Worm (Caenorhabditis elegans) whole organism, late embryonic: ENCODE data around the gene smc-5.

Experiments
- C08G9.2 ChIP-seq: sonication (generic microtip); optimal IDR thresholded peaks from 2 replicates; lab custom pipeline; 2016; ENCODE audit warnings: mild to moderate bottlenecking, missing genetic modification characterization, moderate library complexity, missing compliant biosample characterization
- C38D4.7 ChIP-seq: fragments of 200-800 bp; sonication (Bioruptor generic); optimal IDR thresholded peaks from 2 replicates; lab custom pipeline; 2018; ENCODE audit warnings: mild to moderate bottlenecking, missing genetic modification characterization, moderate library complexity, missing compliant biosample characterization
- F13H6.1 ChIP-seq: sonication (generic microtip); optimal IDR thresholded peaks from 2 replicates; lab custom pipeline; 2016; ENCODE audit warnings: missing genetic modification characterization, missing compliant biosample characterization
- K02D7.2 ChIP-seq: sonication (generic microtip); optimal IDR thresholded peaks from 2 replicates; lab custom pipeline; 2017; ENCODE audit warnings: mild to moderate bottlenecking, missing genetic modification characterization, missing compliant biosample characterization
- T23F11.4 ChIP-seq: fragments of 200-800 bp; sonication (Bioruptor generic); optimal IDR thresholded peaks from 2 replicates; lab custom pipeline; 2018; ENCODE audit warnings: mild to moderate bottlenecking, missing genetic modification characterization, missing compliant biosample characterization
- Y22D7AL.16 ChIP-seq: sonication (generic microtip); optimal IDR thresholded peaks from 2 replicates; lab custom pipeline; 2016; ENCODE audit warnings: missing genetic modification characterization, missing compliant biosample characterization
- ama-1 ChIP-seq: fragments of 150-350 bp; optimal IDR thresholded peaks from 2 replicates; lab custom pipeline; 2014
- ceh-14 ChIP-seq: sonication (generic microtip); optimal IDR thresholded peaks from 2 replicates; lab custom pipeline; 2016; ENCODE audit warnings: missing genotype, missing genetic modification characterization, missing compliant biosample characterization
- ceh-2 ChIP-seq: sonication (generic microtip); optimal IDR thresholded peaks from 2 replicates; lab custom pipeline; 2016; ENCODE audit warnings: missing genotype, missing genetic modification characterization, missing compliant biosample characterization
- ceh-24 ChIP-seq: sonication (generic microtip); optimal IDR thresholded peaks from 2 replicates; lab custom pipeline; 2016; ENCODE audit warnings: mild to moderate bottlenecking, missing genetic modification characterization, missing compliant biosample characterization
- ceh-30 ChIP-seq: fragments of 150-350 bp; optimal IDR thresholded peaks from 2 replicates; lab custom pipeline; 2014; ENCODE audit warnings: missing biosample characterization, missing genetic modification characterization
- ceh-31 ChIP-seq: sonication (generic microtip); optimal IDR thresholded peaks from 2 replicates; lab custom pipeline; 2016; ENCODE audit warnings: missing genetic modification characterization, missing compliant biosample characterization
- ceh-34 ChIP-seq: sonication (generic microtip); optimal IDR thresholded peaks from 2 replicates; lab custom pipeline; 2016; ENCODE audit warnings: mild to moderate bottlenecking, missing genetic modification characterization, missing compliant biosample characterization
- ceh-48 ChIP-seq: sonication (generic microtip); optimal IDR thresholded peaks from 2 replicates; lab custom pipeline; 2016; ENCODE audit warnings: missing genetic modification characterization, inconsistent platforms, missing compliant biosample characterization
- ceh-9 ChIP-seq: sonication (generic microtip); optimal IDR thresholded peaks from 2 replicates; lab custom pipeline; 2016; ENCODE audit warnings: mild to moderate bottlenecking, missing genetic modification characterization, inconsistent platforms, missing compliant biosample characterization
- che-1 ChIP-seq: sonication (generic microtip); optimal IDR thresholded peaks from 2 replicates; lab custom pipeline; 2016; ENCODE audit warnings: mild to moderate bottlenecking, missing genetic modification characterization, missing compliant biosample characterization
- dmd-4 ChIP-seq: sonication (generic microtip); optimal IDR thresholded peaks from 2 replicates; lab custom pipeline; 2016; ENCODE audit warnings: borderline replicate concordance, missing genetic modification characterization, missing compliant biosample characterization
- dve-1 ChIP-seq: sonication (generic microtip); optimal IDR thresholded peaks from 2 replicates; lab custom pipeline; 2017; ENCODE audit warnings: antibody characterized with exemption, mild to moderate bottlenecking, missing genetic modification characterization, missing compliant biosample characterization
- elt-2 ChIP-seq: sonication (generic microtip); optimal IDR thresholded peaks from 2 replicates; lab custom pipeline; 2016; ENCODE audit warnings: missing genetic modification reagents, missing genetic modification characterization, missing compliant biosample characterization
- elt-4 ChIP-seq: sonication (generic microtip); optimal IDR thresholded peaks from 2 replicates; lab custom pipeline; 2016; ENCODE audit warnings: missing genetic modification characterization, missing compliant biosample characterization
- ets-4 ChIP-seq: sonication (generic microtip); optimal IDR thresholded peaks from 2 replicates; lab custom pipeline; 2016; ENCODE audit warnings: missing genetic modification characterization, missing compliant biosample characterization
- eyg-1 ChIP-seq: sonication (generic microtip); optimal IDR thresholded peaks from 2 replicates; lab custom pipeline; 2016; ENCODE audit warnings: missing genotype, missing genetic modification characterization, missing compliant biosample characterization
- fax-1 ChIP-seq: sonication (generic microtip); optimal IDR thresholded peaks from 2 replicates; lab custom pipeline; 2016; ENCODE audit warnings: missing genotype, missing genetic modification characterization, missing compliant biosample characterization
- fkh-6 ChIP-seq: sonication (generic microtip); optimal IDR thresholded peaks from 2 replicates; lab custom pipeline; 2016; ENCODE audit warnings: missing genetic modification characterization, missing compliant biosample characterization
- gmeb-2 ChIP-seq: sonication (generic microtip); optimal IDR thresholded peaks from 2 replicates; lab custom pipeline; 2016; ENCODE audit warnings: missing genetic modification characterization, inconsistent platforms, missing compliant biosample characterization
- hlh-13 ChIP-seq: fragments of 200-800 bp; sonication (Bioruptor generic); optimal IDR thresholded peaks from 2 replicates; lab custom pipeline; 2018; ENCODE audit warnings: mild to moderate bottlenecking, missing genetic modification characterization, missing compliant biosample characterization
- hlh-15 ChIP-seq: sonication (generic microtip); optimal IDR thresholded peaks from 2 replicates; lab custom pipeline; 2016; ENCODE audit warnings: missing genetic modification characterization, missing compliant biosample characterization
- hlh-6 ChIP-seq: sonication (generic microtip); optimal IDR thresholded peaks from 2 replicates; lab custom pipeline; 2016; ENCODE audit warnings: missing genotype, missing genetic modification characterization, missing compliant biosample characterization
- nfya-1 ChIP-seq: sonication (generic microtip); optimal IDR thresholded peaks from 2 replicates; lab custom pipeline; 2017; ENCODE audit warnings: missing genetic modification characterization, mild to moderate bottlenecking, missing compliant biosample characterization, antibody characterized with exemption, moderate library complexity
- nhr-11 ChIP-seq: fragments of 150-350 bp; optimal IDR thresholded peaks from 2 replicates; lab custom pipeline; 2014; ENCODE audit warnings: missing biosample characterization, missing genetic modification characterization
- nhr-232 ChIP-seq: sonication (generic microtip); optimal IDR thresholded peaks from 2 replicates; lab custom pipeline; 2016; ENCODE audit warnings: missing genetic modification characterization, missing compliant biosample characterization
- npax-4 ChIP-seq: sonication (generic microtip); optimal IDR thresholded peaks from 2 replicates; lab custom pipeline; 2016; ENCODE audit warnings: missing genetic modification characterization, missing compliant biosample characterization
- odd-2 ChIP-seq: sonication (generic microtip); optimal IDR thresholded peaks from 2 replicates; lab custom pipeline; 2017; ENCODE audit warnings: antibody characterized with exemption, mild to moderate bottlenecking, missing genetic modification characterization, missing compliant biosample characterization
- pag-3 ChIP-seq: sonication (generic microtip); optimal IDR thresholded peaks from 2 replicates; lab custom pipeline; 2016; ENCODE audit warnings: missing compliant biosample characterization, missing genetic modification characterization, borderline replicate concordance
- pax-1 ChIP-seq: fragments of 150-350 bp; optimal IDR thresholded peaks from 2 replicates; lab custom pipeline; 2014; ENCODE audit warnings: missing biosample characterization, missing genetic modification characterization
- pha-4 ChIP-seq: fragments of 150-350 bp; optimal IDR thresholded peaks from 2 replicates; lab custom pipeline; 2018; ENCODE audit warnings: missing biosample characterization, missing genetic modification reagents, missing genetic modification characterization
- pqm-1 ChIP-seq: sonication (generic microtip); optimal IDR thresholded peaks from 2 replicates; lab custom pipeline; 2016; ENCODE audit warnings: missing genetic modification characterization, missing compliant biosample characterization
- ref-2 ChIP-seq: sonication (generic microtip); optimal IDR thresholded peaks from 2 replicates; lab custom pipeline; 2016; ENCODE audit warnings: missing genetic modification characterization, missing compliant biosample characterization
- sdc-2 ChIP-seq: sonication (generic microtip); optimal IDR thresholded peaks from 2 replicates; lab custom pipeline; 2016; ENCODE audit warnings: missing genotype, missing genetic modification characterization, missing compliant biosample characterization
- sox-2 ChIP-seq: fragments of 200-800 bp; sonication (Bioruptor generic); IDR thresholded peaks from 2 replicates; pipeline ENCODE4 v1.3.6; 2022; ENCODE audit warnings: missing genetic modification reagents, missing genetic modification characterization, missing compliant biosample characterization
- sox-4 ChIP-seq: sonication (generic microtip); optimal IDR thresholded peaks from 2 replicates; lab custom pipeline; 2017; ENCODE audit warnings: mild to moderate bottlenecking, missing genetic modification characterization, inconsistent platforms, missing compliant biosample characterization
- syd-9 ChIP-seq: sonication (generic microtip); optimal IDR thresholded peaks from 2 replicates; lab custom pipeline; 2016; ENCODE audit warnings: mild to moderate bottlenecking, missing genetic modification characterization, moderate library complexity, missing compliant biosample characterization
- tbx-2 ChIP-seq: sonication (generic microtip); optimal IDR thresholded peaks from 2 replicates; lab custom pipeline; 2016; ENCODE audit warnings: missing genetic modification characterization, missing compliant biosample characterization
- ttx-3 ChIP-seq: sonication (generic microtip); optimal IDR thresholded peaks from 2 replicates; lab custom pipeline; 2016; ENCODE audit warnings: missing genetic modification reagents, missing genetic modification characterization, missing compliant biosample characterization
- unc-3 ChIP-seq, 2 experiments: fragments of 200-800 bp in 1 of 2; sonication (Bioruptor generic) in 1 of 2; sonication (generic microtip) in 1 of 2; conservative IDR thresholded peaks in 1 of 2; optimal IDR thresholded peaks in 1 of 2; 2 replicates each; pipeline versions ENCODE4 v1.3.6 to Lab custom; 2016 to 2022; ENCODE audit warnings: missing compliant biosample characterization in 2 of 2, missing genetic modification characterization in 2 of 2, missing genetic modification reagents in 1 of 2
- zip-5 ChIP-seq: sonication (generic microtip); optimal IDR thresholded peaks from 2 replicates; lab custom pipeline; 2016; ENCODE audit warnings: missing genetic modification characterization, missing compliant biosample characterization
- ztf-16 ChIP-seq: sonication (generic microtip); optimal IDR thresholded peaks from 2 replicates; lab custom pipeline; 2017; ENCODE audit warnings: missing genetic modification characterization, missing compliant biosample characterization

smc-5 gene

DNA sequence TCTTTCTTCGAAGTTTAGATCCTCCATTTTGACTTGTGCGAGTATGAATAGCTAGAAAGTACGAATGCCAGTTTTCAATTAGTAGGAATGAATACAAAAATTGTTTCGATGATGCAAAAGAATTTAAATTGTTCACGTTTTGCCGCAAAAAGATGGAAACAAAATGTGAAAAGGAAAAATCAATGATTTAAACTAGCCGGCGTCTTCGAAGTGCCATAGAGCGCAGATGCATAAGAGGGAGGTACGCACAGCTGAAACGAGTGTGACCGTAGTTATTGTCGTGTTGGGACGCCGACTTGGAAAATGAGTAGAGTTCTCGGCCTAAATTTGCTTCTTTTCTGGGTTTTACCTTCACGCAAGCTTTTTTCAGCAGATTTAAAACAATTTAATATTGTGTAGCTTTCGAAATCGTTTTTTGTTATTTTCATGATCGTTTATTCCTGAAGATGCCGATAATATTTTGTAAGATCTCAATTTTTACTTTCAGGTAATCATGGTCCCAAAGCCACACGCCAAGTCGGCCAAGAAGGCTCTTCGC is 6.7 kb upstream of the smc-5 start, which contains the start of the genes ify-1 and rpl-22 (continued):
- TF ChIP-seq nhr-11 (tag; lab: Kevin White, UChicago) (no peak), ceh-30 (tag; lab: Kevin White, UChicago) (peak; percentile 66), pqm-1 (tag; lab: Kevin White, UChicago) (peak; percentile 36), syd-9 (tag; lab: Kevin White, UChicago) (no peak), hlh-15 (tag; lab: Kevin White, UChicago) (no peak), ceh-34 (tag; lab: Kevin White, UChicago) (peak; percentile 51), T23F11.4 (GFP tag; lab: Kevin White, UChicago) (no peak), gmeb-2 (no peak), dve-1 (tag; lab: Kevin White, UChicago) (peak; percentile 82), ceh-24 (tag; lab: Kevin White, UChicago) (no peak), hlh-6 (no peak), ceh-9 (tag; lab: Kevin White, UChicago) (no peak), ceh-2 (tag; lab: Kevin White, UChicago) (peak; percentile 16), ceh-31 (peak; percentile 87), nfya-1 (tag; lab: Kevin White, UChicago) (peak; percentile 97), ref-2 (tag; lab: Kevin White, UChicago) (peak; percentile 71)

DNA sequence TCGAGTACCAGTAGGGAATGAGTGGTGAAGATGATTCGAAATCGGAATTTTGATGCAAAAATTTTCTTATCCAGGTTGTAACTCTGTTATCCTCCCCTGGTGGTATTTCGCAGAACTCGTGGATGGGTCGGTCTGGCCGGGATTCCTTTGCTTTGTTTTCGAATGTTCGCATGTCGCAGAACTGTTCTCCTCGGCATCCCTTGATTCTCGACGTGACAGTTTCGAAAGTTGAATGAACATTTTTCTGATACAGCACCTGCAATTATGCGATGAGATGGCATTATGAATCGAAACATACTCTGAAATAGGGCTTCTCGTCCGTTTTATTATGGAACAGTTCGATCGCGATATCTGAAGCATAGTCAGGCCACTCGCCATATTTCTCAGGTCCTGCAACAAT is 5.7 kb upstream of the smc-5 start:
- no peak for TF ChIP-seq ceh-48
- no peak for TF ChIP-seq elt-4 (tag; lab: Kevin White, UChicago)
- TF ChIP-seq K02D7.2, result no peak
- no peak for TF ChIP-seq ceh-34 (tag; lab: Kevin White, UChicago)
- no peak for TF ChIP-seq fkh-6 (tag; lab: Kevin White, UChicago)
- TF ChIP-seq syd-9 (tag; lab: Kevin White, UChicago), result no peak
- TF ChIP-seq dve-1 (tag; lab: Kevin White, UChicago), result no peak
- TF ChIP-seq zip-5 (tag; lab: Kevin White, UChicago), result no peak
- TF ChIP-seq ceh-31, result no peak

- TF ChIP-seq sox-2 (GFP tag; lab: Robert Waterston, UW) (no peak), ttx-3 (tag; lab: Kevin White, UChicago) (peak; percentile 12), odd-2 (tag; lab: Kevin White, UChicago) (no peak), tbx-2 (tag; lab: Kevin White, UChicago) (no peak), sox-4 (peak; percentile 9), ama-1 (lab: Kevin White, UChicago) (no peak), unc-3 (GFP tag; conservative IDR thresholded peaks at IDR 0.05; lab: Robert Waterston, UW) (no peak), unc-3 (tag; optimal IDR thresholded peaks at IDR 0.05; lab: Kevin White, UChicago) (no peak), pha-4 (tag; lab: Kevin White, UChicago) (no peak), fax-1 (tag; lab: Kevin White, UChicago) (peak; percentile 3), sdc-2 (tag; lab: Kevin White, UChicago) (no peak), ref-2 (tag; lab: Kevin White, UChicago) (no peak), F13H6.1 (tag; lab: Kevin White, UChicago) (no peak), ztf-16 (tag; lab: Kevin White, UChicago) (peak; percentile 44), nhr-11 (tag; lab: Kevin White, UChicago) (no peak), pag-3 (tag; lab: Kevin White, UChicago) (no peak), ceh-2 (tag; lab: Kevin White, UChicago) (no peak), elt-2 (peak; percentile 96), ceh-34 (tag; lab: Kevin White, UChicago) (no peak), pax-1 (no peak), C38D4.7 (GFP tag; lab: Kevin White, UChicago) (no peak), nhr-232 (peak; percentile 35), zip-5 (tag; lab: Kevin White, UChicago) (no peak), hlh-15 (tag; lab: Kevin White, UChicago) (no peak), ceh-24 (tag; lab: Kevin White, UChicago) (no peak), Y22D7AL.16 (no peak), eyg-1 (tag; lab: Kevin White, UChicago) (no peak), fkh-6 (tag; lab: Kevin White, UChicago) (no peak), ceh-14 (no peak), ceh-31 (no peak), hlh-6 (peak; percentile 33), C08G9.2 (tag; lab: Kevin White, UChicago) (no peak), che-1 (peak; percentile 46), hlh-13 (no peak), ets-4 (tag; lab: Kevin White, UChicago) (no peak), dmd-4 (tag; lab: Kevin White, UChicago) (no peak), npax-4 (tag; lab: Kevin White, UChicago) (no peak), gmeb-2 (no peak)
These were observed 4.6 kb upstream of the smc-5 start for ce11 chrII:5057315-5057714.
